Worm (Caenorhabditis elegans): ENCODE data around the gene Y7A5A.6.

ce11 chrX:15794977-15795376 is 4.5 kb downstream of the Y7A5A.6 start, which contains the start of gene Y7A5A.10:
- no peak for TF ChIP-seq sea-1 (GFP tag; conservative IDR thresholded peaks at IDR 0.05)
- no peak for TF ChIP-seq aly-1 (tag; optimal IDR thresholded peaks at IDR 0.05)
- no peak for TF ChIP-seq tbx-11 (GFP tag; IDR thresholded peaks at IDR 0.05)
- no peak for TF ChIP-seq ama-1 (optimal IDR thresholded peaks at IDR 0.05)
- TF ChIP-seq ceh-13 (GFP tag; optimal IDR thresholded peaks at IDR 0.05), result no peak
- TF ChIP-seq flt-1 (GFP tag; IDR thresholded peaks at IDR 0.05), result no peak
- TF ChIP-seq scrt-1 (GFP tag; IDR thresholded peaks at IDR 0.05), result no peak
- TF ChIP-seq F13C5.2 (tag; optimal IDR thresholded peaks at IDR 0.05), result no peak
- TF ChIP-seq ceh-36 (tag; optimal IDR thresholded peaks at IDR 0.05), result no peak
- TF ChIP-seq hmg-4 (GFP tag; optimal IDR thresholded peaks at IDR 0.05), result no peak
- no peak for TF ChIP-seq tra-4 (tag; optimal IDR thresholded peaks at IDR 0.05)
- no peak for TF ChIP-seq hmbx-1 (tag; optimal IDR thresholded peaks at IDR 0.05)
- TF ChIP-seq ets-7 (tag; optimal IDR thresholded peaks at IDR 0.05), result no peak

Data from whole organism, early embryonic.